Worm (Caenorhabditis elegans): ENCODE data around the gene ZK470.4.
A peak's percentile ranks its signal among the peaks of the same experiment; 100 is the strongest.

The ZK470.4 gene

DNA sequence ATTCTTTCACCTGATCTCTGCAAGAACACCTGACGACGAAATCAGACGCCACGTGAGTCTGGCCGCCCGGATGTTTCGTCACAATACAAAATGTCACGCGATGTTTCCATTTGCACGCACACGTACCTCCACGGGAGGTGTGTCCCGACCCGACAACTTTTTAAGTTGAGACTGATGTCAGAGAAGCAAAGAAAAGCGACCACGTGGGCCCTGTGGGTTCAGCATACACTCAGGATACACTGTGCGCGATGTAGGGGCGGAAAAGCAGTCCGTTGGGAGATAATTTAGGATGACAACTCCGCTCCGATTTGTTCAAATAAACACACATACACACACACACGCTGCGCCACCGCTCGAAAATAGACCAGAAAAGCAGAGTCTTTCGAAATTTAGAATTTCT is 2.6 kb upstream of the ZK470.4 start:
- TF ChIP-seq pha-4 (tag; optimal IDR thresholded peaks at IDR 0.05) (peak; percentile 55), mab-5 (tag; optimal IDR thresholded peaks at IDR 0.05) (no peak), nhr-28 (tag; optimal IDR thresholded peaks at IDR 0.05) (no peak), elt-3 (tag; optimal IDR thresholded peaks at IDR 0.05) (no peak)

DNA sequence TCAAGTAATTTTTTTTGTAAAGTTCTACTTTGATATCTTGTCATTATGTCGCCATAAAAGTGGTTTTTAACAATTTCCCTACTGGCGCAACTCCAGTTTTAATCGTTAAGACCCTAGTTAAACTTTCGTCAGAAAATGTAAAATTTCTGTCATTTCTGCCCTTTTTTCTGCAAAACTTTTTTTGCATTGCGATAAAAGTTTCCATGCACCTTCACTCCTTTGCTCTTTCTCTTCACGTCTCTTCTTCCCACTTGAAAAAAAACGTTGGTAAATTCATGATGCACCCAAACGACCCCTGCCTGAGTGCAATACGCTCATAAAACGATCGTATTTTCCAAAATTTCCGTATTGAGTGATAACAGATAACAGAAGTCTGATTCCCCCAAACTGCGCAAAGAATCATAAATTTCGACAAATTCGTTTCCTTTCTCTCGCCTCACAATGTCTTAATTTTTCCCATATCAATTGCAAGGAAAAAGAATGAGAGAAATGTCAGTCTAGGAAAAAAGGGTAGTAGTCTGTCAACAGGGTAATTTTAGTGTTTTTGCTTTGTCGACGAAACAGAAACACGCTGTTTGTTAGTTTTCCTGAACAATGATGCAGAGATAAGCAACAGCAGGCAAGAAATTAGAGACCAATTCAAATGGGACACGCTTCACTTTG is 1.3 kb upstream of the ZK470.4 start:
- TF ChIP-seq zip-8 (tag; optimal IDR thresholded peaks at IDR 0.05), result no peak
- no peak for TF ChIP-seq ceh-43 (GFP tag; optimal IDR thresholded peaks at IDR 0.05)
- TF ChIP-seq mls-2 (tag; optimal IDR thresholded peaks at IDR 0.05), result no peak
- TF ChIP-seq ztf-11 (tag; optimal IDR thresholded peaks at IDR 0.05), result no peak
- no peak for TF ChIP-seq nhr-2 (tag; optimal IDR thresholded peaks at IDR 0.05)
- TF ChIP-seq mab-5 (tag; optimal IDR thresholded peaks at IDR 0.05), result no peak
- no peak for TF ChIP-seq sptf-1 (tag; optimal IDR thresholded peaks at IDR 0.05)
- no peak for TF ChIP-seq unc-39 (tag; optimal IDR thresholded peaks at IDR 0.05)
- no peak for TF ChIP-seq unc-62 (GFP tag; optimal IDR thresholded peaks at IDR 0.05)
- TF ChIP-seq M03D4.4 (tag; optimal IDR thresholded peaks at IDR 0.05), result no peak
- TF ChIP-seq unc-120 (tag; optimal IDR thresholded peaks at IDR 0.05; ENCODE audit: poor library complexity, severe bottlenecking), result no peak
- no peak for TF ChIP-seq drap-1 (GFP tag; optimal IDR thresholded peaks at IDR 0.05)
- no peak for TF ChIP-seq nhr-237 (tag; optimal IDR thresholded peaks at IDR 0.05)
- no peak for TF ChIP-seq elt-1 (tag; optimal IDR thresholded peaks at IDR 0.05; ENCODE audit: borderline replicate concordance, insufficient read depth)
- no peak for TF ChIP-seq lin-13 (tag; optimal IDR thresholded peaks at IDR 0.05)
- no peak for TF ChIP-seq bed-3 (GFP tag; optimal IDR thresholded peaks at IDR 0.05)
- no peak for TF ChIP-seq blmp-1 (tag; optimal IDR thresholded peaks at IDR 0.05)
- TF ChIP-seq sem-2 (GFP tag; optimal IDR thresholded peaks at IDR 0.05), result no peak

ce11 chrX:4138413-4139193 is 964 bp downstream of the ZK470.4 start:
- peak; percentile 68 for TF ChIP-seq zip-8 (tag; optimal IDR thresholded peaks at IDR 0.05)
- no peak for TF ChIP-seq lin-13 (tag; optimal IDR thresholded peaks at IDR 0.05)
- TF ChIP-seq elt-1 (tag; optimal IDR thresholded peaks at IDR 0.05; ENCODE audit: borderline replicate concordance, insufficient read depth), result peak; percentile 23

ce11 chrX:4137452-4138164 is 2.0 kb downstream of the ZK470.4 start:
- TF ChIP-seq tbx-8 (GFP tag; optimal IDR thresholded peaks at IDR 0.05) (no peak), bed-3 (GFP tag; optimal IDR thresholded peaks at IDR 0.05) (no peak), drap-1 (GFP tag; optimal IDR thresholded peaks at IDR 0.05) (no peak), flh-1 (GFP tag; optimal IDR thresholded peaks at IDR 0.05) (no peak), M03D4.4 (tag; optimal IDR thresholded peaks at IDR 0.05) (no peak), lin-13 (tag; optimal IDR thresholded peaks at IDR 0.05) (no peak), pha-4 (tag; optimal IDR thresholded peaks at IDR 0.05) (no peak), lin-32 (GFP tag; optimal IDR thresholded peaks at IDR 0.05) (no peak), ztf-11 (tag; optimal IDR thresholded peaks at IDR 0.05) (no peak), nhr-28 (tag; optimal IDR thresholded peaks at IDR 0.05) (no peak), elt-3 (tag; optimal IDR thresholded peaks at IDR 0.05) (no peak), lsy-2 (tag; optimal IDR thresholded peaks at IDR 0.05) (no peak), unc-39 (tag; optimal IDR thresholded peaks at IDR 0.05) (no peak)

DNA sequence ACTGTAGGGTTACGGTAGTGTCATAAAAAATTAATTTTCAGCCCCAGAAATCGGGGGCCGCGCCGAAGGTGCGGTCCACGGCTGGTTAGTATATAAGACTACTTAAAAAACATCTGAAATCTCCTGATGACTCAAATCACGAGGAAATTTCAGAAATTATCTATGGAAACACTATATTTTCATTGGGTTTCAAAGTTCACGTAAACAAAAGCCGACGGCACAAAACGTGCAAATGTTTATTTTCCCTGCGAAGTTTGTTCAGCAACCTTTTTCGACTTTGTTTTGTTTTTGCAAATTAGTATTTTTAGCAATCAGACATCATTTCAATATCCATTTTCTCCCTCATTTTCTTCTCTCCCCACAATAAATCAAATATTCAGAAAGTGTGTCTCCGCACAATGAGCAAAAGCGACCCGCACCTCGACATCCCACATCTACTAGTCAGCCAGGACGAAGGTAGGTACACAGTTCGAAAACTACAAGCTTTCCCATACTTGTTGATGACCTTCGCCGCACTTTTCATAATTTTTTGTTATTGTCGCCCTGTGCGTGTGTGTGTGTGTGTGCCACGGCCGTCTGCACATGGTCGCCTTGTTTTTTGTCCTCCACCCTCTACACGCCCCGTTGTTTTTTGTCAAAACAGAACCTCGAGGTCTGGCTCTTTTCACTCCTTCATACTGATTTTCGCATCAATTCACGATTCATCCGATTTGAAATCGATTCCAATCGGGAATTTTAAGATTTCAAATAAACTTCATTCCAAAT is 2.8 kb downstream of the ZK470.4 start:
- no peak for TF ChIP-seq lin-32 (GFP tag; optimal IDR thresholded peaks at IDR 0.05)
- TF ChIP-seq blmp-1 (tag; optimal IDR thresholded peaks at IDR 0.05), result no peak
- TF ChIP-seq hlh-1 (tag; optimal IDR thresholded peaks at IDR 0.05), result no peak
- TF ChIP-seq elt-3 (tag; optimal IDR thresholded peaks at IDR 0.05), result no peak
- no peak for TF ChIP-seq pha-4 (tag; optimal IDR thresholded peaks at IDR 0.05)
- no peak for TF ChIP-seq drap-1 (GFP tag; optimal IDR thresholded peaks at IDR 0.05)
- TF ChIP-seq nhr-28 (tag; optimal IDR thresholded peaks at IDR 0.05), result no peak

Measured in whole organism, mixed stage, embryonic.